Worm (Caenorhabditis elegans) whole organism, L1 larva: Measurements from ENCODE around the gene T03F6.3.

Experiments
- C34B4.2 ChIP-seq: sonication (generic microtip); optimal IDR thresholded peaks from 2 replicates; lab custom pipeline; 2017; ENCODE audit warnings: mild to moderate bottlenecking, missing genetic modification characterization, missing compliant biosample characterization
- F16B12.6 ChIP-seq: fragments of 150-350 bp; optimal IDR thresholded peaks from 2 replicates; lab custom pipeline; 2014; ENCODE audit warnings: missing biosample characterization, missing genetic modification characterization
- Y116A8C.19 ChIP-seq: sonication (generic microtip); optimal IDR thresholded peaks from 2 replicates; lab custom pipeline; 2016; ENCODE audit warnings: missing compliant biosample characterization, missing genetic modification characterization, borderline replicate concordance
- aha-1 ChIP-seq: fragments of 150-350 bp; optimal IDR thresholded peaks from 2 replicates; lab custom pipeline; 2014; ENCODE audit warnings: missing biosample characterization, missing genetic modification characterization
- aly-2 ChIP-seq: fragments of 150-350 bp; optimal IDR thresholded peaks from 2 replicates; lab custom pipeline; 2014; ENCODE audit warnings: missing biosample characterization, missing genetic modification characterization
- ama-1 ChIP-seq: fragments of 150-350 bp; optimal IDR thresholded peaks from 2 replicates; lab custom pipeline; 2014
- blmp-1 ChIP-seq: fragments of 150-350 bp; optimal IDR thresholded peaks from 2 replicates; lab custom pipeline; 2014; ENCODE audit warnings: missing biosample characterization, missing genetic modification characterization
- ceh-63 ChIP-seq: fragments of 200-800 bp; sonication (Bioruptor generic); optimal IDR thresholded peaks from 2 replicates; lab custom pipeline; 2018; ENCODE audit warnings: mild to moderate bottlenecking, missing genetic modification characterization, missing compliant biosample characterization
- ceh-8 ChIP-seq: fragments of 200-800 bp; sonication (Bioruptor generic); optimal IDR thresholded peaks from 2 replicates; lab custom pipeline; 2018; ENCODE audit warnings: mild to moderate bottlenecking, missing genetic modification characterization, moderate library complexity, missing compliant biosample characterization
- ceh-88 ChIP-seq: fragments of 200-800 bp; sonication (Bioruptor generic); IDR thresholded peaks from 2 replicates; pipeline ENCODE4 v1.3.6; 2022; ENCODE audit warnings: missing genetic modification characterization, missing compliant biosample characterization
- ceh-90 ChIP-seq: sonication (generic microtip); optimal IDR thresholded peaks from 2 replicates; lab custom pipeline; 2016; ENCODE audit warnings: missing genetic modification characterization, missing compliant biosample characterization
- dpl-1 ChIP-seq, 3 experiments: fragments of 150-350 bp in 2 of 3; sonication (generic microtip) in 1 of 3; optimal IDR thresholded peaks; 2 replicates each; lab custom pipeline; 2014 to 2017; ENCODE audit warnings: missing biosample characterization in 3 of 3, missing genetic modification characterization in 3 of 3, missing genetic modification reagents in 3 of 3
- efl-3 ChIP-seq: fragments of 200-800 bp; sonication (Bioruptor generic); optimal IDR thresholded peaks from 2 replicates; lab custom pipeline; 2018; ENCODE audit warnings: mild to moderate bottlenecking, missing genetic modification characterization, missing compliant biosample characterization
- egl-13 ChIP-seq: sonication (generic microtip); optimal IDR thresholded peaks from 2 replicates; lab custom pipeline; 2016; ENCODE audit warnings: missing genotype, missing genetic modification reagents, missing genetic modification characterization, missing compliant biosample characterization
- egl-27 ChIP-seq, 2 experiments: fragments of 150-350 bp in 1 of 2; sonication (generic microtip); optimal IDR thresholded peaks; 3 replicates each; lab custom pipeline; 2017 to 2018; ENCODE audit warnings: missing biosample characterization in 2 of 2, missing genetic modification characterization in 2 of 2, missing genetic modification reagents in 2 of 2
- elt-2 ChIP-seq: sonication (generic microtip); optimal IDR thresholded peaks from 2 replicates; lab custom pipeline; 2016; ENCODE audit warnings: missing genetic modification characterization, mild to moderate bottlenecking, inconsistent platforms, missing compliant biosample characterization, missing genetic modification reagents
- ets-5 ChIP-seq: fragments of 200-800 bp; sonication (Bioruptor generic); IDR thresholded peaks from 2 replicates; pipeline ENCODE4 v1.3.6; 2022; ENCODE audit warnings: missing genetic modification characterization, missing compliant biosample characterization
- fkh-4 ChIP-seq: sonication (generic microtip); optimal IDR thresholded peaks from 2 replicates; lab custom pipeline; 2016; ENCODE audit warnings: missing compliant biosample characterization, missing genetic modification characterization, borderline replicate concordance
- fkh-8 ChIP-seq: sonication (generic microtip); optimal IDR thresholded peaks from 2 replicates; lab custom pipeline; 2016; ENCODE audit warnings: mild to moderate bottlenecking, missing genetic modification characterization, missing compliant biosample characterization
- fos-1 ChIP-seq: fragments of 150-350 bp; optimal IDR thresholded peaks from 2 replicates; lab custom pipeline; 2014; ENCODE audit warnings: missing biosample characterization, missing genetic modification characterization
- hlh-4 ChIP-seq: sonication (generic microtip); optimal IDR thresholded peaks from 2 replicates; lab custom pipeline; 2016; ENCODE audit warnings: mild to moderate bottlenecking, missing genetic modification characterization, missing compliant biosample characterization
- hpl-2 ChIP-seq: fragments of 150-350 bp; optimal IDR thresholded peaks from 2 replicates; lab custom pipeline; 2014; ENCODE audit warnings: missing biosample characterization, missing genetic modification reagents, missing genetic modification characterization
- jun-1 ChIP-seq: fragments of 150-350 bp; optimal IDR thresholded peaks from 2 replicates; lab custom pipeline; 2014; ENCODE audit warnings: missing biosample characterization, missing genetic modification reagents, missing genetic modification characterization
- lin-14 ChIP-seq: fragments of 200-800 bp; sonication (Bioruptor generic); optimal IDR thresholded peaks from 2 replicates; lab custom pipeline; 2018; ENCODE audit warnings: mild to moderate bottlenecking, missing genetic modification characterization, moderate library complexity, missing compliant biosample characterization
- lir-3 ChIP-seq: sonication (generic microtip); optimal IDR thresholded peaks from 2 replicates; lab custom pipeline; 2016; ENCODE audit warnings: mild to moderate bottlenecking, missing genetic modification characterization, moderate library complexity, missing compliant biosample characterization; ENCODE audit not compliant: poor library complexity
- lsy-2 ChIP-seq, 2 experiments: fragments of 150-350 bp; optimal IDR thresholded peaks; 2 replicates each; lab custom pipeline; 2014; ENCODE audit warnings: missing biosample characterization in 2 of 2, missing genetic modification characterization in 2 of 2
- mef-2 ChIP-seq: fragments of 150-350 bp; optimal IDR thresholded peaks from 2 replicates; lab custom pipeline; 2014; ENCODE audit warnings: missing biosample characterization, missing genetic modification characterization
- mep-1 ChIP-seq: fragments of 150-350 bp; optimal IDR thresholded peaks from 2 replicates; lab custom pipeline; 2014; ENCODE audit warnings: missing biosample characterization, missing genetic modification characterization
- nhr-20 ChIP-seq: sonication (generic microtip); optimal IDR thresholded peaks from 2 replicates; lab custom pipeline; 2016; ENCODE audit warnings: mild to moderate bottlenecking, missing genetic modification characterization, missing compliant biosample characterization
- nhr-47 ChIP-seq: sonication (generic microtip); optimal IDR thresholded peaks from 2 replicates; lab custom pipeline; 2016; ENCODE audit warnings: mild to moderate bottlenecking, missing genetic modification characterization, moderate library complexity, missing compliant biosample characterization
- nhr-76 ChIP-seq: sonication (generic microtip); optimal IDR thresholded peaks from 2 replicates; lab custom pipeline; 2017; ENCODE audit warnings: missing biosample characterization, missing genetic modification characterization
- nhr-85 ChIP-seq: sonication (generic microtip); peaks from one replicate; lab custom pipeline; 2016; ENCODE audit warnings: missing genetic modification characterization, inconsistent platforms, missing compliant biosample characterization
- pax-3 ChIP-seq: fragments of 200-800 bp; sonication (Bioruptor generic); optimal IDR thresholded peaks from 2 replicates; lab custom pipeline; 2018; ENCODE audit warnings: mild to moderate bottlenecking, missing genetic modification characterization, moderate library complexity, missing compliant biosample characterization
- snpc-4 ChIP-seq: fragments of 150-350 bp; optimal IDR thresholded peaks from 2 replicates; lab custom pipeline; 2014; ENCODE audit warnings: missing biosample characterization, missing genetic modification characterization
- snu-23 ChIP-seq: sonication (generic microtip); optimal IDR thresholded peaks from 2 replicates; lab custom pipeline; 2016; ENCODE audit warnings: missing genetic modification characterization, missing compliant biosample characterization
- sup-37 ChIP-seq: fragments of 200-800 bp; sonication (Bioruptor generic); optimal IDR thresholded peaks from 2 replicates; lab custom pipeline; 2018; ENCODE audit warnings: mild to moderate bottlenecking, missing genetic modification characterization, missing compliant biosample characterization
- tbx-2 ChIP-seq: sonication (generic microtip); optimal IDR thresholded peaks from 2 replicates; lab custom pipeline; 2016; ENCODE audit warnings: missing genetic modification characterization, missing compliant biosample characterization
- unc-30 ChIP-seq: sonication (generic microtip); optimal IDR thresholded peaks from 2 replicates; lab custom pipeline; 2017; ENCODE audit warnings: missing biosample characterization, missing genetic modification characterization
- unc-62 ChIP-seq: fragments of 150-350 bp; optimal IDR thresholded peaks from 2 replicates; lab custom pipeline; 2014; ENCODE audit warnings: missing biosample characterization, missing genetic modification reagents, missing genetic modification characterization
- unc-86 ChIP-seq: sonication (generic microtip); optimal IDR thresholded peaks from 2 replicates; lab custom pipeline; 2016; ENCODE audit warnings: missing genetic modification characterization, missing compliant biosample characterization
- xbp-1 ChIP-seq: sonication (generic microtip); optimal IDR thresholded peaks from 2 replicates; lab custom pipeline; 2016; ENCODE audit warnings: missing genetic modification characterization, missing compliant biosample characterization
- ztf-11 ChIP-seq, 2 experiments: sonication (generic microtip); optimal IDR thresholded peaks; 2 replicates each; lab custom pipeline; 2016 to 2017; ENCODE audit warnings: missing genetic modification characterization in 2 of 2, missing biosample characterization in 1 of 2, missing compliant biosample characterization in 1 of 2
- ztf-4 ChIP-seq: fragments of 150-350 bp; optimal IDR thresholded peaks from 2 replicates; lab custom pipeline; 2014; ENCODE audit warnings: missing biosample characterization, missing genetic modification characterization

The T03F6.3 gene

DNA sequence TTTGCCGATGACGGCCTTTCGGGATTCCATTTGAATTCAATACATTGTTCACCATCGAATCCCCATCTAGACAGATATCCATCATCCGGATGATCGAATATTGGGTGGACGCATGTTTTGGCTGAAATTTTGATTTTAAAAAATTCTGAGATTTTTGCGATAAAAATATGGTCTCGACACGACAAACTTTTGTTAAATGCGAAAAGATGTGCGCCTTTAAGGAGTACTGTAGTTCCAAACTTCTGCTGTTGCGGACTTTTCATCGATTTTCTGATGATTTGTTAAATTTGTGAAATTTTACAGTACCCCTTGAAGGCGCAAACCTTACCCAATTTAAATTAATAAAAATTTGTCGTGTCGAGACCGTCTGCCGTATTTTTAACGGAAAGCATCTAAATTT is 38.6 kb downstream of the T03F6.3 start:
- TF ChIP-seq ztf-11 (tag; optimal IDR thresholded peaks at IDR 0.05; lab: Kevin White, UChicago) (no peak), lir-3 (tag; lab: Kevin White, UChicago) (no peak), aha-1 (no peak), fos-1 (tag; lab: Kevin White, UChicago) (no peak), ceh-63 (no peak), blmp-1 (tag; lab: Kevin White, UChicago) (no peak), F16B12.6 (no peak), elt-2 (tag; lab: Kevin White, UChicago) (no peak), ets-5 (no peak), mef-2 (tag; lab: Kevin White, UChicago) (no peak), dpl-1 (GFP tag; optimal IDR thresholded peaks at IDR 0.05; lab: Kevin White, UChicago) (no peak), nhr-85 (no peak), mep-1 (no peak), unc-30 (tag; lab: Kevin White, UChicago) (no peak), egl-27 (tag; optimal IDR thresholded peaks at IDR 0.05; lab: Kevin White, UChicago) (no peak), nhr-47 (tag; lab: Kevin White, UChicago) (no peak)

ce11 chrIII:13429668-13430067 is 40.5 kb downstream of the T03F6.3 start, which contains the start of gene bli-5:
bli-5 (minus strand) TSS chrIII:13429768.
- no peak for TF ChIP-seq ceh-63
- TF ChIP-seq elt-2 (tag; lab: Kevin White, UChicago), result no peak
- no peak for TF ChIP-seq unc-30 (tag; lab: Kevin White, UChicago)
- no peak for TF ChIP-seq pax-3
- no peak for TF ChIP-seq unc-62 (GFP tag; lab: Kevin White, UChicago)
- TF ChIP-seq unc-86 (tag; lab: Kevin White, UChicago), result no peak
- TF ChIP-seq mep-1, result no peak
- TF ChIP-seq ceh-8 (GFP tag; lab: Kevin White, UChicago), result no peak
- TF ChIP-seq mef-2 (tag; lab: Kevin White, UChicago), result no peak
- TF ChIP-seq fkh-8 (tag; lab: Kevin White, UChicago), result no peak
- no peak for TF ChIP-seq tbx-2 (tag; lab: Kevin White, UChicago)
- no peak for TF ChIP-seq jun-1
- no peak for TF ChIP-seq blmp-1 (tag; lab: Kevin White, UChicago)
- no peak for TF ChIP-seq Y116A8C.19 (tag; lab: Kevin White, UChicago)
- TF ChIP-seq ztf-4 (tag; lab: Kevin White, UChicago), result no peak
- TF ChIP-seq egl-13 (tag; lab: Kevin White, UChicago), result no peak

- TF ChIP-seq sup-37 (GFP tag; lab: Kevin White, UChicago) (no peak), aha-1 (no peak), dpl-1 (GFP tag; optimal IDR thresholded peaks at IDR 0.05; lab: Kevin White, UChicago) (no peak), nhr-20 (tag; lab: Kevin White, UChicago) (no peak), efl-3 (GFP tag; lab: Kevin White, UChicago) (no peak)
Observed at ce11 chrIII:13430162-13430561, 41.0 kb downstream of the T03F6.3 start, which contains the start of gene trf-1. trf-1 (plus strand) TSS chrIII:13430462.

DNA sequence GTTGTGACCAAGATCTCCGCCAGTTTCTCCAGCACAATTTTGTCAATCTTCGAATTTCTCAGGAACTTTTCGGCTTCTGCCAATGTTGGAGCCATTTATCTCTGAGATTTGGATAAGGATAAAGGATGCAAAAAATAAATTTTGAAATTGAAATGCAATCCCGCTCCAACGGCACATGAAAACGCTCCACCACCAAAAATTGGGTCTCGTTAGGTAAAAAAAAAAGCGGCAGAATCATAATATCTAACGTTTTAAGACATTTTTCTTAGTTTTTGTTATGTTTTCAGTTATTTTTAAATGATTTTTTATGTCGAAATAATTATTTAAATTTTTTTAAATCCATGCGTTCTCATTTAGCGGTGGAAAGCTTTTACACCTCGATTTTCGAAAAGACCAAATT is 45.2 kb downstream of the T03F6.3 start, which contains the start of gene F45G2.7:
TSS of gene F45G2.7 (minus strand) at position 101 of the 400 bp plus-strand sequence.
- TF ChIP-seq ets-5 (no peak), unc-86 (tag; lab: Kevin White, UChicago) (no peak), nhr-20 (tag; lab: Kevin White, UChicago) (no peak), nhr-85 (no peak), ama-1 (lab: Kevin White, UChicago) (no peak), nhr-76 (tag; lab: Kevin White, UChicago) (no peak), dpl-1 (GFP tag; optimal IDR thresholded peaks at IDR 0.05; lab: Kevin White, UChicago) (no peak), hlh-4 (tag; lab: Kevin White, UChicago) (no peak), Y116A8C.19 (tag; lab: Kevin White, UChicago) (no peak)

DNA sequence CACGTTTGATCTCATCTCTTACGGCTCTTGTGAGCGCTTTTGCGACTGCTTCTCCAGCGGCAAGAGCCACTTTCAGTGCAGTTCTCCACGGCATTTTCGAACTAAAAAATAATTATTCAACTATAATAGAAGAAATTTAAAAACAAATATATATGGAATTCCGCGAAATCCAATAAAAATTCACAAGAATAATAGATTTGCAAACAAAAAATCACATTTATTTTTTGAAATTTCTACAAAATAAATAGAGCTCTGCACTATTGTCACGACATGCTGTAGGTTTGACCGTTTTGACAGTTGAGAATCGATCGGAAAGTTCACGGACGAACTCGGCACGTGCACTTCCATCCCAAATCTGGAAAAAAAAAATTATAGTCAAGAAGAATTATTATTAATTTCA is 46.4 kb downstream of the T03F6.3 start, which contains the start of gene F45G2.8:
TSS of gene F45G2.8 (minus strand) at position 101 of the 400 bp plus-strand sequence.
- no peak for TF ChIP-seq fkh-4 (tag; lab: Kevin White, UChicago)
- TF ChIP-seq xbp-1 (tag; lab: Kevin White, UChicago), result no peak
- TF ChIP-seq lsy-2 (tag; optimal IDR thresholded peaks at IDR 0.05; lab: Kevin White, UChicago), result no peak
- no peak for TF ChIP-seq ztf-4 (tag; lab: Kevin White, UChicago)
- no peak for TF ChIP-seq ceh-90
- no peak for TF ChIP-seq aly-2 (tag; lab: Kevin White, UChicago)
- no peak for TF ChIP-seq lin-14 (GFP tag; lab: Kevin White, UChicago)
- TF ChIP-seq snpc-4 (tag; lab: Kevin White, UChicago), result no peak
- TF ChIP-seq mef-2 (tag; lab: Kevin White, UChicago), result no peak
- TF ChIP-seq hpl-2 (GFP tag; lab: Kevin White, UChicago), result no peak
- TF ChIP-seq C34B4.2 (tag; lab: Kevin White, UChicago), result no peak
- TF ChIP-seq mep-1, result no peak
- no peak for TF ChIP-seq dpl-1 (GFP tag; optimal IDR thresholded peaks at IDR 0.05; lab: Kevin White, UChicago)
- no peak for TF ChIP-seq snu-23 (GFP tag; lab: Kevin White, UChicago)
- no peak for TF ChIP-seq ceh-88
- TF ChIP-seq, all 84 proteins: peak for 0
